Worm (Caenorhabditis elegans) whole organism, L3 larva: ENCODE results near the gene C35A5.5.

ENCODE experiments used
- R02D3.7 ChIP-seq: fragments of 150-350 bp; optimal IDR thresholded peaks from 2 replicates; lab custom pipeline; 2014; ENCODE audit warnings: missing biosample characterization, missing genetic modification characterization
- ZK546.5 ChIP-seq: sonication (generic microtip); optimal IDR thresholded peaks from 2 replicates; lab custom pipeline; 2017; ENCODE audit warnings: missing biosample characterization, missing genetic modification characterization
- aly-2 ChIP-seq: fragments of 150-350 bp; optimal IDR thresholded peaks from 2 replicates; lab custom pipeline; 2014; ENCODE audit warnings: missing biosample characterization, missing genetic modification characterization
- ama-1 ChIP-seq: fragments of 150-350 bp; optimal IDR thresholded peaks from 2 replicates; lab custom pipeline; 2018
- ceh-16 ChIP-seq: sonication (generic microtip); optimal IDR thresholded peaks from 2 replicates; lab custom pipeline; 2017; ENCODE audit warnings: missing biosample characterization, missing genetic modification characterization
- ceh-28 ChIP-seq: fragments of 150-350 bp; optimal IDR thresholded peaks from 2 replicates; lab custom pipeline; 2014; ENCODE audit warnings: missing biosample characterization, missing genetic modification reagents, missing genetic modification characterization
- ceh-82 ChIP-seq: fragments of 150-350 bp; optimal IDR thresholded peaks from 2 replicates; lab custom pipeline; 2014; ENCODE audit warnings: missing biosample characterization, missing genetic modification characterization
- ceh-9 ChIP-seq: sonication (generic microtip); optimal IDR thresholded peaks from 2 replicates; lab custom pipeline; 2018; ENCODE audit warnings: missing biosample characterization, missing genetic modification characterization
- daf-12 ChIP-seq: fragments of 150-350 bp; optimal IDR thresholded peaks from 2 replicates; lab custom pipeline; 2014; ENCODE audit warnings: missing biosample characterization, missing genetic modification reagents, missing genetic modification characterization
- egl-27 ChIP-seq: sonication (generic microtip); optimal IDR thresholded peaks from 4 replicates; lab custom pipeline; 2017; ENCODE audit warnings: missing biosample characterization, missing genetic modification reagents, missing genetic modification characterization
- elt-2 ChIP-seq: sonication (generic microtip); optimal IDR thresholded peaks from 2 replicates; lab custom pipeline; 2016; ENCODE audit warnings: missing genetic modification reagents, mild to moderate bottlenecking, missing genetic modification characterization, missing compliant biosample characterization
- elt-3 ChIP-seq, 3 experiments: fragments of 150-350 bp in 1 of 3; sonication (generic microtip) in 2 of 3; optimal IDR thresholded peaks; 2 replicates in 2 of 3; 4 replicates in 1 of 3; lab custom pipeline; 2014 to 2017; ENCODE audit warnings: missing biosample characterization in 3 of 3, missing genetic modification characterization in 3 of 3
- eor-1 ChIP-seq, 2 experiments: fragments of 150-350 bp; optimal IDR thresholded peaks; 2 replicates each; lab custom pipeline; 2014 to 2018; ENCODE audit warnings: missing biosample characterization in 2 of 2, missing genetic modification characterization in 2 of 2
- fkh-10 ChIP-seq: sonication (generic microtip); optimal IDR thresholded peaks from 2 replicates; lab custom pipeline; 2017; ENCODE audit warnings: missing biosample characterization, missing genetic modification reagents, missing genetic modification characterization
- fkh-2 ChIP-seq: fragments of 150-350 bp; optimal IDR thresholded peaks from 2 replicates; lab custom pipeline; 2014; ENCODE audit warnings: missing biosample characterization, missing genetic modification reagents, missing genetic modification characterization
- fos-1 ChIP-seq: fragments of 150-350 bp; optimal IDR thresholded peaks from 2 replicates; lab custom pipeline; 2014; ENCODE audit warnings: missing biosample characterization, missing genetic modification characterization
- hmg-11 ChIP-seq: sonication (generic microtip); optimal IDR thresholded peaks from 2 replicates; lab custom pipeline; 2016; ENCODE audit warnings: missing genetic modification characterization, missing compliant biosample characterization
- lin-39 ChIP-seq: fragments of 150-350 bp; optimal IDR thresholded peaks from 2 replicates; lab custom pipeline; 2018; ENCODE audit warnings: missing biosample characterization, missing genetic modification reagents, missing genetic modification characterization
- lsy-12 ChIP-seq: sonication (generic microtip); optimal IDR thresholded peaks from 2 replicates; lab custom pipeline; 2016; ENCODE audit warnings: mild to moderate bottlenecking, missing genetic modification characterization, missing compliant biosample characterization
- mdl-1 ChIP-seq: fragments of 150-350 bp; optimal IDR thresholded peaks from 2 replicates; lab custom pipeline; 2014; ENCODE audit warnings: missing biosample characterization, missing genetic modification characterization
- mml-1 ChIP-seq: fragments of 150-350 bp; sonication (generic microtip); optimal IDR thresholded peaks from 3 replicates; lab custom pipeline; 2014; ENCODE audit warnings: missing biosample characterization, missing genetic modification characterization
- nhr-11 ChIP-seq: fragments of 150-350 bp; optimal IDR thresholded peaks from 2 replicates; lab custom pipeline; 2014; ENCODE audit warnings: missing biosample characterization, missing genetic modification characterization
- nhr-12 ChIP-seq: fragments of 150-350 bp; optimal IDR thresholded peaks from 2 replicates; lab custom pipeline; 2014; ENCODE audit warnings: missing biosample characterization, missing genetic modification characterization
- nhr-23 ChIP-seq: fragments of 150-350 bp; optimal IDR thresholded peaks from 2 replicates; lab custom pipeline; 2014; ENCODE audit warnings: missing biosample characterization, missing genetic modification reagents, missing genetic modification characterization
- nhr-237 ChIP-seq: fragments of 150-350 bp; optimal IDR thresholded peaks from 2 replicates; lab custom pipeline; 2014; ENCODE audit warnings: missing biosample characterization, missing genetic modification characterization
- nhr-25 ChIP-seq: sonication (generic microtip); optimal IDR thresholded peaks from 2 replicates; lab custom pipeline; 2017; ENCODE audit warnings: missing biosample characterization, missing genetic modification characterization
- nhr-43 ChIP-seq: sonication (generic microtip); optimal IDR thresholded peaks from 2 replicates; lab custom pipeline; 2016; ENCODE audit warnings: mild to moderate bottlenecking, missing genetic modification characterization, missing compliant biosample characterization; ENCODE audit not compliant: poor library complexity, severe bottlenecking
- nhr-76 ChIP-seq: fragments of 150-350 bp; sonication (generic microtip); optimal IDR thresholded peaks from 5 replicates; lab custom pipeline; 2014; ENCODE audit warnings: missing biosample characterization, missing genetic modification characterization
- pha-4 ChIP-seq: fragments of 150-350 bp; optimal IDR thresholded peaks from 2 replicates; lab custom pipeline; 2014; ENCODE audit warnings: missing biosample characterization, missing genetic modification reagents, missing genetic modification characterization
- pqm-1 ChIP-seq: fragments of 150-350 bp; optimal IDR thresholded peaks from 2 replicates; lab custom pipeline; 2017; ENCODE audit warnings: missing biosample characterization, missing genetic modification characterization, inconsistent platforms
- skn-1 ChIP-seq: fragments of 150-350 bp; optimal IDR thresholded peaks from 2 replicates; lab custom pipeline; 2014; ENCODE audit warnings: missing biosample characterization, missing genetic modification characterization
- zag-1 ChIP-seq: fragments of 150-350 bp; optimal IDR thresholded peaks from 2 replicates; lab custom pipeline; 2014; ENCODE audit warnings: missing biosample characterization, missing genetic modification characterization
- ztf-4 ChIP-seq: fragments of 150-350 bp; optimal IDR thresholded peaks from 2 replicates; lab custom pipeline; 2014; ENCODE audit warnings: missing biosample characterization, missing genetic modification characterization

C35A5.5 gene

ce11 chrV:10505553-10505952, at the start of gene C35A5.5:
TSS of gene C35A5.5 (plus strand) at chrV:10505853.
- TF ChIP-seq lsy-12 (tag; lab: Kevin White, UChicago) (no peak), elt-2 (no peak), zag-1 (tag; lab: Kevin White, UChicago) (no peak), pha-4 (tag; lab: Kevin White, UChicago) (no peak), nhr-237 (tag; lab: Kevin White, UChicago) (no peak), mdl-1 (tag; lab: Kevin White, UChicago) (no peak), R02D3.7 (tag; lab: Kevin White, UChicago) (no peak), fkh-2 (no peak), eor-1 (tag; optimal IDR thresholded peaks at IDR 0.05; lab: Kevin White, UChicago) (no peak), nhr-11 (tag; lab: Kevin White, UChicago) (no peak), aly-2 (tag; lab: Kevin White, UChicago) (no peak), nhr-12 (tag; lab: Kevin White, UChicago) (no peak), fos-1 (no peak), lin-39 (no peak), fkh-10 (no peak), egl-27 (tag; lab: Kevin White, UChicago) (no peak), elt-3 (tag; optimal IDR thresholded peaks at IDR 0.05; lab: Kevin White, UChicago) (no peak), ceh-82 (tag; lab: Kevin White, UChicago) (no peak)

DNA sequence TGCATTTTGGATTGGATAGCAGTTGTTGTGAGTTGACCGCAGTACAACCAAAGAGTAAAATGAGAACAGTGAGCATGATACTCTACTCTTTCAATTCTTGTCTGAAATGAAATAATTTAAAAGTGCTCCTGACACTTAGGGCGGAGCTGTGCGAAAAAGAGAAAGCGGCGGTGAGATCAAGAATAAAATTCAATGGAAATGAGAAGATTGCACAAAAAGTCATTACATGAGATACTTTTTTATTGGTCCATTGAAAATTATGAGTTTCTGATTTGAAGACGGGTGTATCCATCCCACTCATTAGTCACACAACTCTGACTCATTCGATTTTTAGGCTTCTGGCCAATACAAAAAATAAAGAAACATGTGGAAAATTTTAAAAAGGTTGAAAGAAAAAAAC, 48.4 kb upstream of the C35A5.5 start, which contains the start of gene F22E12.1:
Gene F22E12.1, minus strand, starts transcription at position 101 of the 400 bp plus-strand sequence.
- TF ChIP-seq pha-4 (tag; lab: Kevin White, UChicago) (no peak), zag-1 (tag; lab: Kevin White, UChicago) (no peak), nhr-76 (tag; lab: Kevin White, UChicago) (no peak), egl-27 (tag; lab: Kevin White, UChicago) (no peak), mml-1 (tag; lab: Kevin White, UChicago) (no peak), ceh-82 (tag; lab: Kevin White, UChicago) (no peak), ceh-16 (tag; lab: Kevin White, UChicago) (no peak), hmg-11 (tag; lab: Kevin White, UChicago) (no peak), skn-1 (tag; lab: Kevin White, UChicago) (no peak), fkh-10 (no peak), lin-39 (no peak), ceh-28 (tag; lab: Kevin White, UChicago) (no peak), mdl-1 (tag; lab: Kevin White, UChicago) (no peak), ztf-4 (tag; lab: Kevin White, UChicago) (no peak), nhr-23 (tag; lab: Kevin White, UChicago) (no peak), ceh-9 (no peak)

DNA sequence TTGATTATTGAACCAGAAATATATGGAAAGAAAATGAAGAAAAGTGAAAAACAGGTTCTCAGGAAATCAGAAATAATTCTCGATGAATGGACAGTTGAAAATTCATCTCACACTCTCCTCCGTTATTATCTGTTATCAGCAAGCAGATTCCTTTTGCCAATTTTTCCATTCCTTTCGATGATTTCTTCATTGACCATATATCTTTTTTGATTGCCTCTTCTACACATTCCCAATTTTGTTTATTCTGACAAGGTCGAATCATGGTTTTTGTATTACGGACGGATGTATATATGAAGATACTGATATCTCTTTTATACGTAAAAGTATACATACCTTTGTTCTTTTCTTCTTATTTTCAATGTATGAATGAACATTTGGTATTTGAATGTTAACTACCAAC, 45.0 kb upstream of the C35A5.5 start:
- peak in 1 of 3 experiments; percentile 9 for TF ChIP-seq elt-3 (tag; optimal IDR thresholded peaks at IDR 0.05; lab: Kevin White, UChicago)
- no peak for TF ChIP-seq nhr-23 (tag; lab: Kevin White, UChicago)
- TF ChIP-seq skn-1 (tag; lab: Kevin White, UChicago): no peak
- no peak for TF ChIP-seq eor-1 (tag; optimal IDR thresholded peaks at IDR 0.05; lab: Kevin White, UChicago)
- TF ChIP-seq ZK546.5 (tag; lab: Kevin White, UChicago): no peak
- peak; percentile 34 for TF ChIP-seq nhr-43 (tag; lab: Kevin White, UChicago)

DNA sequence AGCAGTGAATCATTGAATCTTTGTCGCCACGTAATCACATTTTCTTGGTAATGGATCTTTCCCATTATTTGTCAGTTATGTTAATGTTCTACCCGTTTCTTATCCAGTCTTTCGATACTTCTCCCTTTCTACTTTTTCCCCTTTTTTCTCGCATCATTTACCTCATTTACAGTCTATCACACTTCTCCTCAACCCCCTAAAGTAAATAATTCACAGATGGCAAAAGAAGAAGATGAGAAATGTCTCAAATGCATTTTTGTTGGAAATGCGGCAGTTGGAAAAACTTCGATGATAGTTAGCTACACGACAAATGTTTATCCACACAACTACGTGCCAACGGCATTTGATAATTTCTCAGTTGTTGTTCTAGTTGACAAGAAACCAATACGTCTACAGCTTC, 43.6 kb upstream of the C35A5.5 start, which contains the start of gene chw-1:
Gene chw-1, plus strand, starts transcription at position 217 of the 400 bp plus-strand sequence.
- TF ChIP-seq ceh-9 (no peak), daf-12 (no peak), nhr-25 (tag; lab: Kevin White, UChicago) (no peak), aly-2 (tag; lab: Kevin White, UChicago) (no peak)
- TF ChIP-seq, all 47 proteins: peak for 0

DNA sequence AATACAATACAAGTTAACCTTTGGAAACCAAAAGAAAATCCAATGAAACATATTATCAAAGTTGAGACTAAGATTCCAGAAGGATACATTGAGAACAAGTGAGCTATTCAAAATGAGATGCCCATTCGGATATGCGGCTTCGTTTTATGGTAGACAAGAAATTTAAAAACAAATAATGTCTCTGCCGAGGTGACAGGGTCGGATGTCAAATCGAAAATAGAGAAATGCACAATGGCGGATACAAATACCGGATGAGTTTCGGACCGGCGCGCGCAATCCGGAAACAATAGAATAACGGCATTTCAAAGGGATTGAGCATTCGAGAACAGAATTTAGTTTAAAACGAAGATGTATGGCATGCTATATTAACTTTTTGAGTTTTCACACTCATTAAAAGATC, 42.4 kb upstream of the C35A5.5 start, which contains the start of gene F22E12.3:
Gene F22E12.3, minus strand, starts transcription at position 101 of the 400 bp plus-strand sequence.
- no peak for TF ChIP-seq pqm-1 (tag; lab: Kevin White, UChicago)
- TF ChIP-seq ama-1 (lab: Kevin White, UChicago): peak; percentile 10
